Worm (Caenorhabditis elegans): ENCODE data around the gene F29A7.4.

- TF ChIP-seq him-1 (tag; optimal IDR thresholded peaks at IDR 0.05) (no peak), W03F9.2 (tag; optimal IDR thresholded peaks at IDR 0.05) (no peak)
Observed at ce11 chrII:2766331-2766730, 16.5 kb downstream of the F29A7.4 start, which contains the start of gene F08D12.15.

Measured in whole organism, L4/young adult.